Fruit fly (Drosophila melanogaster) whole organism, embryonic: Measurements from ENCODE around the gene CG7029.

Experiments
- Ada2b ChIP-seq: fragments of 200-800 bp; sonication (Bioruptor generic); IDR thresholded peaks from 2 replicates; pipeline ENCODE4 v1.3.6; 2022; ENCODE audit warnings: missing biosample characterization, missing genetic modification characterization
- Bgb ChIP-seq: fragments of 200-800 bp; sonication (Bioruptor generic); IDR thresholded peaks from 2 replicates; pipeline ENCODE4 v1.3.6; 2022; ENCODE audit warnings: missing biosample characterization, missing genetic modification characterization; ENCODE audit not compliant: partially characterized antibody
- C15 ChIP-seq: fragments of 200-800 bp; sonication (Bioruptor generic); IDR thresholded peaks from 3 replicates; pipeline ENCODE4 v1.3.6; 2022; ENCODE audit warnings: missing biosample characterization, missing genetic modification characterization
- CG10274 ChIP-seq: fragments of 200-800 bp; sonication (Bioruptor generic); optimal IDR thresholded peaks from 3 replicates; lab custom pipeline; 2017; ENCODE audit warnings: missing biosample characterization, mild to moderate bottlenecking, missing genetic modification characterization
- CG10543 ChIP-seq: fragments of 200-800 bp; sonication (Bioruptor generic); optimal IDR thresholded peaks from 3 replicates; lab custom pipeline; 2017; ENCODE audit warnings: missing biosample characterization, mild to moderate bottlenecking, missing genetic modification characterization, moderate library complexity
- CG12299 ChIP-seq: fragments of 200-800 bp; sonication (Bioruptor generic); optimal IDR thresholded peaks from 2 replicates; lab custom pipeline; 2018; ENCODE audit warnings: missing biosample characterization, mild to moderate bottlenecking, missing genetic modification characterization
- CG15479 ChIP-seq: fragments of 200-800 bp; sonication (Bioruptor generic); optimal IDR thresholded peaks from 3 replicates; lab custom pipeline; 2019; ENCODE audit warnings: missing biosample characterization, mild to moderate bottlenecking, missing genetic modification characterization, moderate library complexity
- CG1602 ChIP-seq: fragments of 200-800 bp; sonication (Bioruptor generic); optimal IDR thresholded peaks from 3 replicates; lab custom pipeline; 2016; ENCODE audit warnings: missing biosample characterization, missing genetic modification characterization
- CG17385 ChIP-seq: fragments of 200-800 bp; sonication (Bioruptor generic); optimal IDR thresholded peaks from 3 replicates; lab custom pipeline; 2018; ENCODE audit warnings: missing biosample characterization, mild to moderate bottlenecking, missing genetic modification characterization
- CG17612 ChIP-seq: fragments of 200-800 bp; sonication (Bioruptor generic); IDR thresholded peaks from 2 replicates; pipeline ENCODE4 v1.3.6; 2022; ENCODE audit warnings: missing biosample characterization, missing genetic modification characterization
- CG18619 ChIP-seq: fragments of 200-800 bp; sonication (Bioruptor generic); optimal IDR thresholded peaks from 3 replicates; lab custom pipeline; 2017; ENCODE audit warnings: missing biosample characterization, mild to moderate bottlenecking, missing genetic modification characterization
- CG2116 ChIP-seq: fragments of 200-800 bp; sonication (Bioruptor generic); optimal IDR thresholded peaks from 3 replicates; lab custom pipeline; 2018; ENCODE audit warnings: missing biosample characterization, mild to moderate bottlenecking, missing genetic modification characterization
- CG2678 ChIP-seq: fragments of 200-800 bp; sonication (Bioruptor generic); optimal IDR thresholded peaks from 3 replicates; lab custom pipeline; 2019; ENCODE audit warnings: missing biosample characterization, mild to moderate bottlenecking, missing genetic modification characterization, moderate library complexity
- CG2712 ChIP-seq: fragments of 200-800 bp; optimal IDR thresholded peaks from 3 replicates; lab custom pipeline; 2019; ENCODE audit warnings: missing biosample characterization, mild to moderate bottlenecking, missing genetic modification characterization, moderate library complexity
- CG32772 ChIP-seq: fragments of 200-800 bp; sonication (Bioruptor generic); IDR thresholded peaks from 2 replicates; pipeline ENCODE4 v1.3.6; 2022; ENCODE audit warnings: missing biosample characterization, missing genetic modification characterization
- CG4328 ChIP-seq: fragments of 200-800 bp; sonication (Bioruptor generic); optimal IDR thresholded peaks from 3 replicates; lab custom pipeline; 2017; ENCODE audit warnings: missing biosample characterization, missing genetic modification reagents, missing genetic modification characterization
- CG6272 ChIP-seq: fragments of 200-800 bp; sonication (Bioruptor generic); IDR thresholded peaks from 2 replicates; pipeline ENCODE4 v1.3.6; 2022; ENCODE audit warnings: missing biosample characterization, missing genetic modification characterization
- CG7839 ChIP-seq: fragments of 200-800 bp; sonication (Bioruptor generic); optimal IDR thresholded peaks from 3 replicates; lab custom pipeline; 2018; ENCODE audit warnings: missing biosample characterization, mild to moderate bottlenecking, missing genetic modification characterization, moderate library complexity
- CG8089 ChIP-seq: fragments of 200-800 bp; sonication (Bioruptor generic); optimal IDR thresholded peaks from 3 replicates; lab custom pipeline; 2016; ENCODE audit warnings: missing biosample characterization, missing genetic modification characterization
- CG8924 ChIP-seq: fragments of 200-800 bp; optimal IDR thresholded peaks from 3 replicates; lab custom pipeline; 2019; ENCODE audit warnings: missing biosample characterization, mild to moderate bottlenecking, missing genetic modification characterization, moderate library complexity
- CG9215 ChIP-seq: fragments of 200-800 bp; sonication (Bioruptor generic); IDR thresholded peaks from 2 replicates; pipeline ENCODE4 v1.3.6; 2022; ENCODE audit warnings: missing biosample characterization, missing genetic modification characterization
- CG9727 ChIP-seq: fragments of 200-800 bp; sonication (Bioruptor generic); optimal IDR thresholded peaks from 3 replicates; lab custom pipeline; 2017; ENCODE audit warnings: missing biosample characterization, mild to moderate bottlenecking, missing genetic modification characterization
- CTCF ChIP-seq: fragments of 200-800 bp; sonication (Bioruptor generic); optimal IDR thresholded peaks from 2 replicates; lab custom pipeline; 2017; ENCODE audit warnings: missing biosample characterization, mild to moderate bottlenecking, missing genetic modification characterization, moderate library complexity
- Dip2 ChIP-seq: fragments of 200-800 bp; sonication (Bioruptor generic); IDR thresholded peaks from 2 replicates; pipeline ENCODE4 v1.3.6; 2022; ENCODE audit warnings: missing biosample characterization, missing genetic modification characterization
- Doc2 ChIP-seq: fragments of 200-800 bp; sonication (Bioruptor generic); IDR thresholded peaks from 2 replicates; pipeline ENCODE4 v1.3.6; 2022; ENCODE audit warnings: missing biosample characterization, missing genetic modification characterization
- Doc3 ChIP-seq: fragments of 200-800 bp; sonication (Bioruptor generic); IDR thresholded peaks from 3 replicates; pipeline ENCODE4 v1.3.6; 2022; ENCODE audit warnings: missing biosample characterization, missing genetic modification characterization; ENCODE audit not compliant: partially characterized antibody
- H2.0 ChIP-seq: fragments of 200-800 bp; sonication (Bioruptor generic); IDR thresholded peaks from 2 replicates; pipeline ENCODE4 v1.3.6; 2022; ENCODE audit warnings: missing biosample characterization, missing genetic modification characterization
- Hmr ChIP-seq: fragments of 200-800 bp; sonication (Bioruptor generic); optimal IDR thresholded peaks from 3 replicates; lab custom pipeline; 2017; ENCODE audit warnings: mild to moderate bottlenecking, missing biosample characterization, missing genetic modification reagents, missing genetic modification characterization
- Hr3 ChIP-seq: fragments of 200-800 bp; sonication (Bioruptor generic); optimal IDR thresholded peaks from 3 replicates; lab custom pipeline; 2016; ENCODE audit warnings: missing biosample characterization, missing genetic modification characterization
- Jarid2 ChIP-seq: fragments of 200-800 bp; sonication (Bioruptor generic); optimal IDR thresholded peaks from 3 replicates; lab custom pipeline; 2017; ENCODE audit warnings: mild to moderate bottlenecking, missing biosample characterization, missing genetic modification reagents, missing genetic modification characterization
- MESR4 ChIP-seq: fragments of 200-800 bp; sonication (Bioruptor generic); optimal IDR thresholded peaks from 2 replicates; lab custom pipeline; 2018; ENCODE audit warnings: missing biosample characterization, mild to moderate bottlenecking, missing genetic modification characterization, moderate library complexity
- Nf-YC ChIP-seq: fragments of 200-800 bp; optimal IDR thresholded peaks from 3 replicates; lab custom pipeline; 2019; ENCODE audit warnings: missing biosample characterization, mild to moderate bottlenecking, missing genetic modification characterization, moderate library complexity
- Oli ChIP-seq: fragments of 200-800 bp; sonication (Bioruptor generic); optimal IDR thresholded peaks from 2 replicates; lab custom pipeline; 2018; ENCODE audit warnings: missing biosample characterization, mild to moderate bottlenecking, missing genetic modification characterization, moderate library complexity
- TFAM ChIP-seq: fragments of 200-800 bp; sonication (Bioruptor generic); optimal IDR thresholded peaks from 2 replicates; lab custom pipeline; 2017; ENCODE audit warnings: missing biosample characterization, missing genetic modification characterization, inconsistent platforms
- bcd ChIP-seq: fragments of 200-800 bp; sonication (Bioruptor generic); optimal IDR thresholded peaks from 2 replicates; lab custom pipeline; 2017; ENCODE audit warnings: missing biosample characterization, mild to moderate bottlenecking, missing genetic modification characterization
- chinmo ChIP-seq: fragments of 200-800 bp; sonication (Bioruptor generic); IDR thresholded peaks from 4 replicates; pipeline ENCODE4 v1.3.6; 2022; ENCODE audit warnings: missing biosample characterization, missing genetic modification characterization; ENCODE audit not compliant: partially characterized antibody
- chm ChIP-seq: fragments of 200-800 bp; sonication (Bioruptor generic); IDR thresholded peaks from 2 replicates; pipeline ENCODE4 v1.3.6; 2022; ENCODE audit warnings: missing biosample characterization, missing genetic modification characterization
- dati ChIP-seq: fragments of 200-800 bp; sonication (Bioruptor generic); IDR thresholded peaks from 2 replicates; pipeline ENCODE4 v1.3.6; 2022; ENCODE audit warnings: missing biosample characterization, missing genetic modification characterization
- h ChIP-seq: fragments of >200 bp; optimal IDR thresholded peaks from 2 replicates; lab custom pipeline; 2017
- hb ChIP-seq: fragments of 200-800 bp; sonication (Bioruptor generic); IDR thresholded peaks from 3 replicates; pipeline ENCODE4 v1.3.6; 2022; ENCODE audit warnings: missing biosample characterization, missing genetic modification characterization; ENCODE audit not compliant: partially characterized antibody
- insv ChIP-seq, 2 experiments: fragments of 200-800 bp; sonication (Bioruptor generic); optimal IDR thresholded peaks; 3 replicates each; lab custom pipeline; 2016 to 2018; ENCODE audit warnings: missing biosample characterization in 2 of 2, missing genetic modification characterization in 2 of 2
- mirr ChIP-seq: fragments of 200-800 bp; sonication (Bioruptor generic); optimal IDR thresholded peaks from 3 replicates; lab custom pipeline; 2018; ENCODE audit warnings: missing biosample characterization, mild to moderate bottlenecking, missing genetic modification characterization
- mld ChIP-seq: fragments of 200-800 bp; sonication (Bioruptor generic); IDR thresholded peaks from 3 replicates; pipeline ENCODE4 v1.3.6; 2022; ENCODE audit warnings: missing biosample characterization, missing genetic modification characterization; ENCODE audit not compliant: partially characterized antibody
- nmo ChIP-seq: fragments of 200-800 bp; sonication (Bioruptor generic); optimal IDR thresholded peaks from 2 replicates; lab custom pipeline; 2018; ENCODE audit warnings: missing biosample characterization, mild to moderate bottlenecking, missing genetic modification characterization, moderate library complexity
- peb ChIP-seq: fragments of 200-800 bp; sonication (Bioruptor generic); IDR thresholded peaks from 2 replicates; pipeline ENCODE4 v1.3.6; 2022; ENCODE audit warnings: missing biosample characterization, missing genetic modification characterization
- ro ChIP-seq: fragments of 200-800 bp; sonication (Bioruptor generic); IDR thresholded peaks from 2 replicates; pipeline ENCODE4 v1.3.6; 2022; ENCODE audit warnings: missing biosample characterization, missing genetic modification characterization
- salm ChIP-seq: fragments of 200-800 bp; sonication (Bioruptor generic); optimal IDR thresholded peaks from 2 replicates; lab custom pipeline; 2018; ENCODE audit warnings: missing biosample characterization, mild to moderate bottlenecking, missing genetic modification characterization
- toy ChIP-seq: fragments of 200-800 bp; sonication (Bioruptor generic); IDR thresholded peaks from 2 replicates; pipeline ENCODE4 v1.3.6; 2022; ENCODE audit warnings: missing biosample characterization, missing genetic modification characterization
- wek ChIP-seq: fragments of 200-800 bp; sonication (Bioruptor generic); optimal IDR thresholded peaks from 3 replicates; lab custom pipeline; 2018; ENCODE audit warnings: missing biosample characterization, mild to moderate bottlenecking, missing genetic modification characterization, moderate library complexity

CG7029 gene

dm6 chr3R:22724149-22724973 is 26.3 kb upstream of the CG7029 start, which contains the start of gene Irp-1A:
Gene Irp-1A (minus strand): TSS chr3R:22724587.
- TF ChIP-seq CG4328 (GFP tag; lab: Kevin White, UChicago) (peak; percentile 51), Doc3 (GFP tag; lab: Robert Waterston, UW) (peak; percentile 77), CG12299 (tag; lab: Kevin White, UChicago) (peak; percentile 62), dati (GFP tag; lab: Robert Waterston, UW) (no peak), CG2712 (tag; lab: Kevin White, UChicago) (peak; percentile 85), Doc2 (GFP tag; lab: Robert Waterston, UW) (no peak), Hmr (peak; percentile 77), CG2116 (GFP tag; lab: Kevin White, UChicago) (peak; percentile 73), CG10543 (peak; percentile 42), chinmo (GFP tag; lab: Robert Waterston, UW) (peak; percentile 89; the same call in 3 of the 4 replicates), CG17385 (GFP tag; lab: Kevin White, UChicago) (peak; percentile 73), MESR4 (GFP tag; lab: Kevin White, UChicago) (peak; percentile 62), h (no peak), CG9215 (GFP tag; lab: Robert Waterston, UW) (peak; percentile 42; the same call in 1 of the 2 replicates), ro (GFP tag; lab: Robert Waterston, UW) (no peak), H2.0 (peak; percentile 67), peb (GFP tag; lab: Robert Waterston, UW) (peak; percentile 32; the same call in 1 of the 2 replicates), CG7839 (tag; lab: Kevin White, UChicago) (peak; percentile 86), CG2678 (tag; lab: Kevin White, UChicago) (peak; percentile 87), CG10274 (no peak), CG8089 (GFP tag; lab: Kevin White, UChicago) (no peak), CG9727 (peak; percentile 78), CG8924 (tag; lab: Kevin White, UChicago) (peak; percentile 88), chm (GFP tag; lab: Robert Waterston, UW) (no peak), TFAM (no peak), salm (peak; percentile 62), CG32772 (GFP tag; lab: Robert Waterston, UW) (peak; percentile 64), Dip2 (GFP tag; lab: Robert Waterston, UW) (no peak), nmo (GFP tag; lab: Kevin White, UChicago) (peak; percentile 82), bcd (GFP tag; lab: Kevin White, UChicago) (peak; percentile 55), Jarid2 (no peak), toy (GFP tag; lab: Robert Waterston, UW) (0 out of 2 replicates have a peak, but pooled peaks have one; percentile 56), mld (peak; percentile 58; the same call in 2 of the 3 replicates), mirr (GFP tag; lab: Kevin White, UChicago) (peak; percentile 43), Nf-YC (tag; lab: Kevin White, UChicago) (peak; percentile 63), C15 (GFP tag; lab: Robert Waterston, UW) (no peak), insv (GFP tag; optimal IDR thresholded peaks at IDR 0.05; lab: Kevin White, UChicago) (peak in 1 of 2 experiments; percentile 6), CG1602 (GFP tag; lab: Kevin White, UChicago) (peak; percentile 45), CG15479 (GFP tag; lab: Kevin White, UChicago) (no peak), CG18619 (GFP tag; lab: Kevin White, UChicago) (peak; percentile 47), Oli (peak; percentile 58), CG17612 (GFP tag; lab: Robert Waterston, UW) (0 out of 2 replicates have a peak, but pooled peaks have one; percentile 22), CTCF (GFP tag; lab: Kevin White, UChicago) (no peak), Ada2b (GFP tag; lab: Robert Waterston, UW) (peak; percentile 71), Bgb (GFP tag; lab: Robert Waterston, UW) (peak; percentile 86), Hr3 (GFP tag; lab: Kevin White, UChicago) (peak; percentile 72), wek (GFP tag; lab: Kevin White, UChicago) (no peak), hb (GFP tag; lab: Robert Waterston, UW) (peak; percentile 54; the same call in 1 of the 3 replicates), CG6272 (GFP tag; lab: Robert Waterston, UW) (peak; percentile 61)
